Worm (Caenorhabditis elegans) whole organism, young adult: ENCODE data around the gene metr-1.

ENCODE experiments used
- F10E7.11 ChIP-seq: sonication (generic microtip); optimal IDR thresholded peaks from 2 replicates; lab custom pipeline; 2017; ENCODE audit warnings: mild to moderate bottlenecking, missing genetic modification characterization, moderate library complexity, missing compliant biosample characterization
- F33H1.4 ChIP-seq: fragments of 200-800 bp; sonication (Bioruptor generic); IDR thresholded peaks from 2 replicates; pipeline ENCODE4 v1.3.6; 2022; ENCODE audit warnings: missing genetic modification reagents, missing genetic modification characterization, missing compliant biosample characterization
- F57C9.4 ChIP-seq: sonication (generic microtip); optimal IDR thresholded peaks from 2 replicates; lab custom pipeline; 2017; ENCODE audit warnings: mild to moderate bottlenecking, missing genetic modification characterization, missing compliant biosample characterization
- Y79H2A.3 ChIP-seq: fragments of 200-800 bp; sonication (Bioruptor generic); conservative IDR thresholded peaks from 2 replicates; pipeline ENCODE4 v1.3.6; 2022; ENCODE audit warnings: missing genetic modification reagents, missing genetic modification characterization, missing compliant biosample characterization
- Y95B8A.8 ChIP-seq: fragments of 200-800 bp; sonication (Bioruptor generic); IDR thresholded peaks from 2 replicates; pipeline ENCODE4 v1.3.6; 2022; ENCODE audit warnings: missing genetic modification reagents, missing genetic modification characterization, missing compliant biosample characterization
- ZK185.1 ChIP-seq: sonication (generic microtip); optimal IDR thresholded peaks from 2 replicates; lab custom pipeline; 2016; ENCODE audit warnings: mild to moderate bottlenecking, missing genetic modification characterization, missing compliant biosample characterization; ENCODE audit not compliant: poor library complexity, severe bottlenecking
- ama-1 ChIP-seq, 3 experiments: fragments of 150-350 bp in 1 of 3; sonication (generic microtip) in 2 of 3; optimal IDR thresholded peaks; 2 replicates each; lab custom pipeline; 2014 to 2018; ENCODE audit warnings: missing biosample characterization in 2 of 3, missing genetic modification characterization in 2 of 3, missing genetic modification reagents in 2 of 3
- aptf-3 ChIP-seq: fragments of 200-800 bp; sonication (Bioruptor generic); IDR thresholded peaks from 2 replicates; pipeline ENCODE4 v1.3.6; 2022; ENCODE audit warnings: missing genetic modification characterization, missing compliant biosample characterization
- atf-7 ChIP-seq: sonication (generic microtip); optimal IDR thresholded peaks from 2 replicates; lab custom pipeline; 2017; ENCODE audit warnings: mild to moderate bottlenecking, missing genetic modification characterization, missing compliant biosample characterization
- bed-2 ChIP-seq: fragments of 200-800 bp; sonication (Bioruptor generic); IDR thresholded peaks from 2 replicates; pipeline ENCODE4 v1.3.6; 2022; ENCODE audit warnings: missing genetic modification reagents, missing genetic modification characterization, missing compliant biosample characterization
- ccch-3 ChIP-seq: fragments of 200-800 bp; sonication (Bioruptor generic); optimal IDR thresholded peaks from 2 replicates; lab custom pipeline; 2018; ENCODE audit warnings: mild to moderate bottlenecking, missing genetic modification characterization, missing compliant biosample characterization
- ceh-58 ChIP-seq: fragments of 200-800 bp; sonication (Bioruptor generic); IDR thresholded peaks from 2 replicates; pipeline ENCODE4 v1.3.6; 2022; ENCODE audit warnings: missing genetic modification characterization, missing compliant biosample characterization
- ceh-91 ChIP-seq: fragments of 200-800 bp; sonication (Bioruptor generic); IDR thresholded peaks from 2 replicates; pipeline ENCODE4 v1.3.6; 2022; ENCODE audit warnings: missing genetic modification reagents, missing genetic modification characterization, missing compliant biosample characterization
- dpl-1 ChIP-seq: fragments of 150-350 bp; optimal IDR thresholded peaks from 2 replicates; lab custom pipeline; 2014; ENCODE audit warnings: missing biosample characterization, missing genetic modification reagents, missing genetic modification characterization
- efl-1 ChIP-seq: fragments of 150-350 bp; optimal IDR thresholded peaks from 2 replicates; lab custom pipeline; 2014; ENCODE audit warnings: missing biosample characterization, missing genetic modification reagents, missing genetic modification characterization
- ekl-4 ChIP-seq: fragments of 200-800 bp; sonication (Bioruptor generic); IDR thresholded peaks from 2 replicates; pipeline ENCODE4 v1.3.6; 2022; ENCODE audit warnings: missing genetic modification reagents, missing genetic modification characterization, missing compliant biosample characterization
- hlh-26 ChIP-seq: fragments of 200-800 bp; sonication (Bioruptor generic); conservative IDR thresholded peaks from 2 replicates; pipeline ENCODE4 v1.3.6; 2022; ENCODE audit warnings: missing genetic modification reagents, missing genetic modification characterization, missing compliant biosample characterization
- hmg-20 ChIP-seq: fragments of 200-800 bp; sonication (Bioruptor generic); IDR thresholded peaks from 2 replicates; pipeline ENCODE4 v1.3.6; 2022; ENCODE audit warnings: missing genetic modification reagents, missing genetic modification characterization, missing compliant biosample characterization
- lag-1 ChIP-seq: fragments of 200-800 bp; sonication (Bioruptor generic); IDR thresholded peaks from 2 replicates; pipeline ENCODE4 v1.3.6; 2022; ENCODE audit warnings: missing genetic modification reagents, missing genetic modification characterization, missing compliant biosample characterization
- let-526 ChIP-seq: fragments of 200-800 bp; sonication (Bioruptor generic); IDR thresholded peaks from 2 replicates; pipeline ENCODE4 v1.3.6; 2022; ENCODE audit warnings: missing genetic modification reagents, missing genetic modification characterization, missing compliant biosample characterization
- let-607 ChIP-seq, 2 experiments: fragments of 200-800 bp in 1 of 2; sonication (Bioruptor generic) in 1 of 2; sonication (generic microtip) in 1 of 2; optimal IDR thresholded peaks; 2 replicates each; lab custom pipeline; 2016 to 2018; ENCODE audit warnings: mild to moderate bottlenecking in 2 of 2, missing compliant biosample characterization in 2 of 2, missing genetic modification characterization in 2 of 2, moderate library complexity in 2 of 2, missing genotype in 1 of 2
- lin-35 ChIP-seq, 3 experiments: fragments of 150-350 bp in 2 of 3; sonication (generic microtip) in 1 of 3; optimal IDR thresholded peaks; 2 replicates each; lab custom pipeline; 2014 to 2018; ENCODE audit warnings: missing biosample characterization in 3 of 3, missing genetic modification characterization in 3 of 3, missing genetic modification reagents in 3 of 3
- lin-40 ChIP-seq: sonication (generic microtip); optimal IDR thresholded peaks from 2 replicates; lab custom pipeline; 2016; ENCODE audit warnings: missing genetic modification characterization, mild to moderate bottlenecking, missing compliant biosample characterization, missing genotype, missing genetic modification reagents
- lin-54 ChIP-seq: fragments of 200-800 bp; sonication (Bioruptor generic); optimal IDR thresholded peaks from 2 replicates; lab custom pipeline; 2018; ENCODE audit warnings: mild to moderate bottlenecking, missing genetic modification characterization, missing compliant biosample characterization
- lsl-1 ChIP-seq: fragments of 200-800 bp; sonication (Bioruptor generic); optimal IDR thresholded peaks from 2 replicates; lab custom pipeline; 2018; ENCODE audit warnings: mild to moderate bottlenecking, missing genetic modification characterization, moderate library complexity, missing compliant biosample characterization
- lsy-27 ChIP-seq: sonication (generic microtip); optimal IDR thresholded peaks from 2 replicates; lab custom pipeline; 2017; ENCODE audit warnings: missing genetic modification characterization, mild to moderate bottlenecking, missing compliant biosample characterization, antibody characterized with exemption, missing genotype, borderline replicate concordance; ENCODE audit not compliant: insufficient read depth
- madf-6 ChIP-seq: fragments of 200-800 bp; sonication (Bioruptor generic); IDR thresholded peaks from 2 replicates; pipeline ENCODE4 v1.3.6; 2022; ENCODE audit warnings: missing genetic modification reagents, missing genetic modification characterization, missing compliant biosample characterization
- madf-8 ChIP-seq: fragments of 200-800 bp; sonication (Bioruptor generic); conservative IDR thresholded peaks from 2 replicates; pipeline ENCODE4 v1.3.6; 2022; ENCODE audit warnings: missing genetic modification reagents, missing genetic modification characterization, missing compliant biosample characterization
- mcd-1 ChIP-seq: fragments of 200-800 bp; sonication (Bioruptor generic); IDR thresholded peaks from 2 replicates; pipeline ENCODE4 v1.3.6; 2022; ENCODE audit warnings: missing genetic modification reagents, missing genetic modification characterization, missing compliant biosample characterization
- mel-28 ChIP-seq: sonication (generic microtip); optimal IDR thresholded peaks from 2 replicates; lab custom pipeline; 2016; ENCODE audit warnings: borderline replicate concordance, mild to moderate bottlenecking, missing genetic modification characterization, missing compliant biosample characterization
- mes-4 ChIP-seq: sonication (generic microtip); optimal IDR thresholded peaks from 2 replicates; lab custom pipeline; 2016; ENCODE audit warnings: missing genotype, missing genetic modification characterization, missing compliant biosample characterization
- nhr-80 ChIP-seq: sonication (generic microtip); optimal IDR thresholded peaks from 2 replicates; lab custom pipeline; 2016; ENCODE audit warnings: missing genetic modification characterization, missing compliant biosample characterization
- nhr-90 ChIP-seq: sonication (generic microtip); optimal IDR thresholded peaks from 2 replicates; lab custom pipeline; 2016; ENCODE audit warnings: missing genotype, mild to moderate bottlenecking, missing genetic modification characterization, missing compliant biosample characterization
- rec-8 ChIP-seq, 2 experiments: sonication (generic microtip); optimal IDR thresholded peaks; 2 replicates each; lab custom pipeline; 2016; ENCODE audit warnings: mild to moderate bottlenecking in 2 of 2, missing genetic modification characterization in 2 of 2, missing genetic modification reagents in 2 of 2, missing genotype in 2 of 2, missing biosample characterization in 1 of 2, missing compliant biosample characterization in 1 of 2, moderate library complexity in 1 of 2
- tbp1 ChIP-seq: fragments of 200-800 bp; sonication (Bioruptor generic); optimal IDR thresholded peaks from 2 replicates; lab custom pipeline; 2018; ENCODE audit warnings: mild to moderate bottlenecking, missing genetic modification characterization, missing compliant biosample characterization
- unc-130 ChIP-seq: sonication (generic microtip); optimal IDR thresholded peaks from 2 replicates; lab custom pipeline; 2016; ENCODE audit warnings: missing genetic modification reagents, missing genetic modification characterization, missing compliant biosample characterization
- xnd-1 ChIP-seq: sonication (generic microtip); optimal IDR thresholded peaks from 2 replicates; lab custom pipeline; 2016; ENCODE audit warnings: missing genotype, missing genetic modification reagents, missing genetic modification characterization, missing compliant biosample characterization
- zfh-2 ChIP-seq: fragments of 200-800 bp; sonication (Bioruptor generic); conservative IDR thresholded peaks from 2 replicates; pipeline ENCODE4 v1.3.6; 2022; ENCODE audit warnings: missing genetic modification reagents, missing genetic modification characterization, missing compliant biosample characterization
- ztf-18 ChIP-seq: sonication (generic microtip); optimal IDR thresholded peaks from 2 replicates; lab custom pipeline; 2016; ENCODE audit warnings: missing genotype, mild to moderate bottlenecking, missing genetic modification characterization, missing compliant biosample characterization

Gene metr-1

ce11 chrII:10925804-10926570, at the start of gene metr-1:
TSS of gene metr-1 (plus strand) at chrII:10926561.
- peak in 2 of 3 experiments; percentile 9 to 79 for TF ChIP-seq lin-35 (GFP tag; optimal IDR thresholded peaks at IDR 0.05; lab: Kevin White, UChicago)
- TF ChIP-seq aptf-3 (GFP tag; lab: Robert Waterston, UW), result no peak
- TF ChIP-seq madf-6 (GFP tag; lab: Robert Waterston, UW), result peak; percentile 70
- no peak for TF ChIP-seq let-526 (GFP tag; lab: Robert Waterston, UW)
- no peak for TF ChIP-seq unc-130 (GFP tag; lab: Kevin White, UChicago)
- no peak for TF ChIP-seq tbp1 (GFP tag; lab: Kevin White, UChicago)
- TF ChIP-seq lsl-1 (GFP tag; lab: Kevin White, UChicago), result peak; percentile 41
- TF ChIP-seq zfh-2 (GFP tag; lab: Robert Waterston, UW), result no peak
- no peak for TF ChIP-seq mes-4 (tag; lab: Kevin White, UChicago)
- no peak for TF ChIP-seq lsy-27
- no peak for TF ChIP-seq lag-1 (GFP tag; lab: Robert Waterston, UW)
- TF ChIP-seq lin-40, result no peak
- peak; percentile 59; the same call in 1 of the 2 replicates for TF ChIP-seq bed-2 (GFP tag; lab: Robert Waterston, UW)
- 0 out of 2 replicates have a peak, but pooled peaks have one; percentile 7 for TF ChIP-seq madf-8 (GFP tag; lab: Robert Waterston, UW)
- no peak for TF ChIP-seq Y79H2A.3 (GFP tag; lab: Robert Waterston, UW)
- peak; percentile 92 for TF ChIP-seq efl-1 (GFP tag; lab: Kevin White, UChicago)
- TF ChIP-seq ekl-4, result peak; percentile 22; the same call in 1 of the 2 replicates
- no peak for TF ChIP-seq nhr-90 (tag; lab: Kevin White, UChicago)
- TF ChIP-seq mcd-1, result peak; percentile 49; the same call in 1 of the 2 replicates
- no peak for TF ChIP-seq ccch-3 (GFP tag; lab: Kevin White, UChicago)
- TF ChIP-seq ztf-18 (tag; lab: Kevin White, UChicago), result no peak
- peak; percentile 27 for TF ChIP-seq xnd-1 (tag; lab: Kevin White, UChicago)
- TF ChIP-seq hmg-20 (GFP tag; lab: Robert Waterston, UW), result peak; percentile 35; the same call in 1 of the 2 replicates
- 0 out of 2 replicates have a peak, but pooled peaks have one; percentile 42 for TF ChIP-seq Y95B8A.8
- TF ChIP-seq ama-1 (optimal IDR thresholded peaks at IDR 0.05; lab: Kevin White, UChicago), result peak; percentile 38
- no peak for TF ChIP-seq ama-1 (GFP tag; optimal IDR thresholded peaks at IDR 0.05; lab: Kevin White, UChicago)
- no peak for TF ChIP-seq F10E7.11 (tag; lab: Kevin White, UChicago)
- no peak for TF ChIP-seq atf-7 (tag; lab: Kevin White, UChicago)
- no peak for TF ChIP-seq hlh-26 (GFP tag; lab: Robert Waterston, UW)
- peak; percentile 68 for TF ChIP-seq lin-54
- peak; percentile 5 for TF ChIP-seq ZK185.1 (tag; lab: Kevin White, UChicago)
- no peak for TF ChIP-seq ceh-58 (GFP tag; lab: Robert Waterston, UW)
- no peak for TF ChIP-seq mel-28
- peak; percentile 53 for TF ChIP-seq F33H1.4 (GFP tag; lab: Robert Waterston, UW)
- peak; percentile 66 for TF ChIP-seq dpl-1
- TF ChIP-seq ceh-91 (GFP tag; lab: Robert Waterston, UW), result peak; percentile 31; the same call in 1 of the 2 replicates
- peak in 1 of 2 experiments; percentile 18 for TF ChIP-seq rec-8 (tag; optimal IDR thresholded peaks at IDR 0.05; lab: Kevin White, UChicago)
- TF ChIP-seq nhr-80 (tag; lab: Kevin White, UChicago), result peak; percentile 9
- no peak for TF ChIP-seq F57C9.4
- no peak for TF ChIP-seq let-607 (tag; optimal IDR thresholded peaks at IDR 0.05; lab: Kevin White, UChicago)
